Fruit fly (Drosophila melanogaster): Measurements from ENCODE around the gene Tango10.

Gene Tango10

dm6 chrX:11685918-11686640 lies 34.0 kb upstream of the Tango10 start (continued):
- TF ChIP-seq gsb (GFP tag; IDR thresholded peaks at IDR 0.05), result no peak
- no peak for TF ChIP-seq usp (GFP tag; optimal IDR thresholded peaks at IDR 0.05)
- TF ChIP-seq Side (GFP tag; optimal IDR thresholded peaks at IDR 0.05), result peak; percentile 60
- no peak for TF ChIP-seq Poxn (GFP tag; IDR thresholded peaks at IDR 0.05)
- no peak for TF ChIP-seq jigr1 (GFP tag; IDR thresholded peaks at IDR 0.05)
- no peak for TF ChIP-seq CG15073 (GFP tag; optimal IDR thresholded peaks at IDR 0.05)
- no peak for TF ChIP-seq E2f1 (GFP tag; IDR thresholded peaks at IDR 0.05)
- no peak for TF ChIP-seq trem (tag; optimal IDR thresholded peaks at IDR 0.05)
- TF ChIP-seq p53 (GFP tag; optimal IDR thresholded peaks at IDR 0.05), result no peak
- peak; percentile 28 for TF ChIP-seq CG7556 (GFP tag; optimal IDR thresholded peaks at IDR 0.05)
- peak; percentile 46; the same call in 1 of the 3 replicates for TF ChIP-seq zen2 (GFP tag; IDR thresholded peaks at IDR 0.05; ENCODE audit: partially characterized antibody)
- no peak for TF ChIP-seq CG7963 (GFP tag; IDR thresholded peaks at IDR 0.05; ENCODE audit: partially characterized antibody)
- peak; percentile 26 for TF ChIP-seq schlank (tag; optimal IDR thresholded peaks at IDR 0.05)
- TF ChIP-seq CG3726 (GFP tag; IDR thresholded peaks at IDR 0.05), result no peak
- TF ChIP-seq nerfin-2 (GFP tag; IDR thresholded peaks at IDR 0.05; ENCODE audit: partially characterized antibody), result no peak
- TF ChIP-seq danr (GFP tag; IDR thresholded peaks at IDR 0.05), result no peak
- TF ChIP-seq abd-A (tag; optimal IDR thresholded peaks at IDR 0.05), result peak; percentile 67
- TF ChIP-seq ham (GFP tag; IDR thresholded peaks at IDR 0.05), result no peak
- no peak for TF ChIP-seq CG12155 (GFP tag; optimal IDR thresholded peaks at IDR 0.05)
- TF ChIP-seq gce (GFP tag; IDR thresholded peaks at IDR 0.05), result no peak
- TF ChIP-seq sim (GFP tag; IDR thresholded peaks at IDR 0.05), result no peak
- TF ChIP-seq gem (tag; optimal IDR thresholded peaks at IDR 0.05), result no peak
- TF ChIP-seq scrt (GFP tag; optimal IDR thresholded peaks at IDR 0.05), result peak; percentile 28
- no peak for TF ChIP-seq ase (GFP tag; IDR thresholded peaks at IDR 0.05)
- peak; percentile 69; the same call in 1 of the 2 replicates for TF ChIP-seq CG32532 (GFP tag; IDR thresholded peaks at IDR 0.05)
- peak; percentile 60; the same call in 1 of the 2 replicates for TF ChIP-seq crol (GFP tag; IDR thresholded peaks at IDR 0.05)
- TF ChIP-seq CG34224 (GFP tag; IDR thresholded peaks at IDR 0.05; ENCODE audit: partially characterized antibody), result peak; percentile 57
- no peak for TF ChIP-seq CkIIα-i1 (GFP tag; IDR thresholded peaks at IDR 0.05)
- peak; percentile 50 for TF ChIP-seq HHEX (GFP tag; optimal IDR thresholded peaks at IDR 0.05)
- no peak for TF ChIP-seq CG6791 (GFP tag; IDR thresholded peaks at IDR 0.05; ENCODE audit: partially characterized antibody)
- TF ChIP-seq CHES-1-like (GFP tag; optimal IDR thresholded peaks at IDR 0.05), result peak; percentile 13
- TF ChIP-seq eve (GFP tag; optimal IDR thresholded peaks at IDR 0.05), result no peak
- peak; percentile 85 for TF ChIP-seq sens (GFP tag)
- TF ChIP-seq CG32767 (GFP tag; IDR thresholded peaks at IDR 0.05), result no peak
- peak; percentile 29; the same call in 1 of the 3 replicates for TF ChIP-seq row (GFP tag; IDR thresholded peaks at IDR 0.05)
- no peak for TF ChIP-seq CG8478 (optimal IDR thresholded peaks at IDR 0.05)
- no peak for TF ChIP-seq Taf1 (GFP tag; IDR thresholded peaks at IDR 0.05)
- peak; percentile 76 for TF ChIP-seq CG12071 (GFP tag; optimal IDR thresholded peaks at IDR 0.05)
- TF ChIP-seq vfl (GFP tag; optimal IDR thresholded peaks at IDR 0.05), result no peak
- TF ChIP-seq so (GFP tag; IDR thresholded peaks at IDR 0.05), result no peak
- TF ChIP-seq CG17361 (GFP tag; IDR thresholded peaks at IDR 0.05), result no peak
- TF ChIP-seq slp2 (GFP tag; optimal IDR thresholded peaks at IDR 0.05), result no peak
- peak; percentile 19 for TF ChIP-seq CG12769 (tag; optimal IDR thresholded peaks at IDR 0.05)
- peak; percentile 28 for TF ChIP-seq NC2α (GFP tag; optimal IDR thresholded peaks at IDR 0.05)
- no peak for TF ChIP-seq CG14965 (GFP tag; optimal IDR thresholded peaks at IDR 0.05; ENCODE audit: borderline replicate concordance)
- no peak for TF ChIP-seq D19B (GFP tag; optimal IDR thresholded peaks at IDR 0.05)
- TF ChIP-seq NK7.1 (GFP tag; optimal IDR thresholded peaks at IDR 0.05), result peak; percentile 0
- peak; percentile 30 for TF ChIP-seq CG4328 (GFP tag; optimal IDR thresholded peaks at IDR 0.05)
- TF ChIP-seq CG6683 (GFP tag; optimal IDR thresholded peaks at IDR 0.05), result peak; percentile 61
- TF ChIP-seq CG8924 (tag; optimal IDR thresholded peaks at IDR 0.05), result peak; percentile 56
- TF ChIP-seq CG10267 (tag; optimal IDR thresholded peaks at IDR 0.05), result no peak
